Worm (Caenorhabditis elegans): ENCODE measurements around the gene F33A8.7.

Gene F33A8.7

DNA sequence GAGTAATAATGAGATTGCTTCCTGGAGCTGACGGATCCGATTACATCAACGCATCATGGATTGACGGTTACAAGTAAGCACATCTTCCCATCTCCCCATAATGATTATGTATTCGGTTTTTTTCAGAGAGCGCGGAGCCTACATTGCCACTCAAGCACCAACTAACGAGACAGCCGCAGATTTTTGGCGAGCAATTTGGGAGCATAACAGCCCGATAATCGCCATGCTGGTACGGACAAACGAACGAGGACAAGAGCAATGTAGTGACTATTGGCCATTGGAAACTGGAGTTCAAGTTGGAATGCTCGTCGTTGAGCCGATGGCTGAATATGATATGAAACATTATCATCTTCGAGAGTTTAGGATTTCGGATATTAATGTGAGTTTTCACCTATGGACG, 14.6 kb downstream of the F33A8.7 start:
- TF ChIP-seq T22C8.4 (GFP tag; IDR thresholded peaks at IDR 0.05) (no peak), ref-1 (GFP tag; conservative IDR thresholded peaks at IDR 0.05) (no peak), flt-1 (GFP tag; IDR thresholded peaks at IDR 0.05) (no peak), ztf-23 (GFP tag; IDR thresholded peaks at IDR 0.05) (no peak), med-1 (GFP tag; optimal IDR thresholded peaks at IDR 0.05; ENCODE audit: insufficient read depth) (no peak), tab-1 (GFP tag; IDR thresholded peaks at IDR 0.05) (no peak), ztf-29 (GFP tag; IDR thresholded peaks at IDR 0.05) (no peak), cog-1 (tag; optimal IDR thresholded peaks at IDR 0.05) (no peak), klf-2 (GFP tag; conservative IDR thresholded peaks at IDR 0.05) (no peak)

DNA sequence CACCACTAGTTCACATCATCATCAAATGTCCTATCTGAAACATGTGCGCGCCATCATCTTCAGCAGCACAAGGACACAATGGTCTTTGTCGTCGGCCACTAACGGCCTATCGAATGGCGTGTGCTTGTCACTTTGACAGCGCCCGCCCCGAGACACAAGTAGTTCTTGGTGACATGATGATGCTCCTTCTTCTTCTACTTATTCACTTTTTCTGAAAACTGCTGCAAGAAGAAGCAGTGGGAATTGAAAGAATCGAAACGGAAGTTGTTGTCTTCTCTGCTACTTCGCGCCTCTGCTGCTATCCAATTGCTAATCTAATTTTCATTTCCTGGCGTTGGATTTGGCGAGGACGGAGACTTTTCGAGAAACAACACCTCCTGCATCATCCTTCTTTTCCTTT, 21.1 kb downstream of the F33A8.7 start:
- TF ChIP-seq T22C8.4 (GFP tag; IDR thresholded peaks at IDR 0.05) (no peak), ztf-23 (GFP tag; IDR thresholded peaks at IDR 0.05) (no peak), ztf-29 (GFP tag; IDR thresholded peaks at IDR 0.05) (no peak), flt-1 (GFP tag; IDR thresholded peaks at IDR 0.05) (no peak), tab-1 (GFP tag; IDR thresholded peaks at IDR 0.05) (no peak), cog-1 (tag; optimal IDR thresholded peaks at IDR 0.05) (no peak), ref-1 (GFP tag; conservative IDR thresholded peaks at IDR 0.05) (no peak), klf-2 (GFP tag; conservative IDR thresholded peaks at IDR 0.05) (no peak), med-1 (GFP tag; optimal IDR thresholded peaks at IDR 0.05; ENCODE audit: insufficient read depth) (no peak)

DNA sequence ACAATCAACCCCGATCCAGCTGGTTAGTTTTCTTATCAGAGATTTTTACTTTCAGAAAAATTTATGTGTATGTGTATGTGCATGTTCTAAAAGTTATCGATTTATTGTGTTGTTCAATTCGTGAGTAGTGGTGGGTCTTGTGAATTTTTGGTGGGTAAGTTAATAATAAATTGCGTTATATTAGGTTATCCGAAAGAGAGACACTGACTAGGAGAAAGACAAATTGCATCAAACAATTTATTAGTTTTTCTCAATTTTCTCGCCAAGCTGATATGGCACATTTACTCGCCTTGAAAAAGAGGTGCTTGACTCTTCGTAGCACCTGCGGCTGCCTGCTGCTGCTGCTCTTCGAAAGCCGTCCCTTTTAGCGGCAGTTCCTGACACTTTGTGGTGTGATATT, 26.4 kb downstream of the F33A8.7 start:
- TF ChIP-seq klf-2 (GFP tag; conservative IDR thresholded peaks at IDR 0.05) (no peak), ztf-29 (GFP tag; IDR thresholded peaks at IDR 0.05) (no peak), cog-1 (tag; optimal IDR thresholded peaks at IDR 0.05) (no peak)

DNA sequence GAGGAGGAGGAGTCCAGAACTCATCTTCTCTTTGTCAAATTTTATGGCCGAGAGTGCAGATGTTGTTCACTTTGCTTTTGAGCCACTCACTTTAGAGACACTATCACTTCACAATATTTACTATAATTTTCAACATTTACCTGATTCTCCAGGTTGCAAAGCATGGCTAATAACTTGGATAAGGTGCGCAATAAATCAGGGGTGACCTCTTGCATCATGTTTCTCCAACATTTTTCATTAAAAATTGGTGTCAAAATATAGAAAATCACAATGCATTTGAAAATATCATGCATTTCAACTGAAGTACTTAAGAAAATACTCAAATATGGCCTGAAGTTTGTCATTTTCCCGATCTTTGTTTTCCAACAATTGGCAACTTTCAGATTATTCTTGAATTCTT, 29.9 kb downstream of the F33A8.7 start:
- TF ChIP-seq cog-1 (tag; optimal IDR thresholded peaks at IDR 0.05) (no peak), flt-1 (GFP tag; IDR thresholded peaks at IDR 0.05) (no peak), tab-1 (GFP tag; IDR thresholded peaks at IDR 0.05) (no peak), T22C8.4 (GFP tag; IDR thresholded peaks at IDR 0.05) (no peak), med-1 (GFP tag; optimal IDR thresholded peaks at IDR 0.05; ENCODE audit: insufficient read depth) (no peak), ref-1 (GFP tag; conservative IDR thresholded peaks at IDR 0.05) (no peak), ztf-23 (GFP tag; IDR thresholded peaks at IDR 0.05) (no peak), klf-2 (GFP tag; conservative IDR thresholded peaks at IDR 0.05) (no peak), ztf-29 (GFP tag; IDR thresholded peaks at IDR 0.05) (no peak)

DNA sequence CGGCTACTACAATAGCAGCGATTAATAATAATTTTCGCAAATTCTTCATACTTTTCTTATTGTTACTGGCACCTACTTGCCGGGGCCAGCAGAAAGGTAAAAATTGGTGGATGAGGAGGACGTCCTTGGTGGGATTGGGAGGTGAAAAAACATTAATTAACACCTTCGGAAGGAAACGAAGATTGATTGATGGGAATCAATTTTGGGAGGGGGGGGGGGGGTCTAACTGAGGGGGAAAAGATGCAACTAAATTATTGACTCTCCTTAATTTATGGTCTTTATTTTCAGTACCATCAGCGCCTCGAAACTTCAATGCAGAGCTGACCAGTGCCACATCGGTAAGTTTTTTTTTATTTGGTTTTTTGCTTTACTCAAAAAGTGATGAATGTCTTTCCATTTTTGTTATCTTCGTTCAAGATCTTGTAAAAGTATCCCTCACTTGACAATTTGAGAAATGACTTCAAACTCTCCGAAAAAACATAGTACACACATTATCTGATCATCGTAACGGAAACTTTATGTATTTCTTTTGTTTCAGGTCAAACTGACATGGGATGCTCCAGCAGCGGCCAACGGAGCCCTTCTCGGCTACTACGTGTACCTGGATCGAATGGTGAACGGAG, 31.7 kb downstream of the F33A8.7 start:
- TF ChIP-seq cog-1 (tag; optimal IDR thresholded peaks at IDR 0.05): no peak
- no peak for TF ChIP-seq klf-2 (GFP tag; conservative IDR thresholded peaks at IDR 0.05)
- no peak for TF ChIP-seq T22C8.4 (GFP tag; IDR thresholded peaks at IDR 0.05)

DNA sequence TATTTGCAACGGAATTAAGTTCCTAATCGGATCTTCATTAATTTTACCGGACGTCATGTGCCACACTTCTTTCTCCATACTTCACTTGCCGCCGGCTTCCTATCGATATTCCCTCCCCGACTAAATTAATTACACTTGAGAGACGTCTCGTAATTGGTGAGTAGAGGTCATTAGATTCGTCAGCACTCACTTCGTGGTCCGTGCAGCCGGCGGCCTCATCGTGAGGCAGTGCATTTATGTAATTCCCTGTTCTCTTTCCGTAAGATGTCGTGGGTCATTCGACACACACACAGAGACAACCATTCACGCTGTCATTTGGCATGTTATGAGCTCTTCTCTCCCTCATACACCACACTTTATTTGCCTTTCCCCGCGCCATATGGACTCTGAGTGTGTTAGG, 34.9 kb downstream of the F33A8.7 start:
- TF ChIP-seq tab-1 (GFP tag; IDR thresholded peaks at IDR 0.05): no peak
- no peak for TF ChIP-seq med-1 (GFP tag; optimal IDR thresholded peaks at IDR 0.05; ENCODE audit: insufficient read depth)
- 0 out of 2 replicates have a peak, but pooled peaks have one; percentile 13 for TF ChIP-seq ztf-29 (GFP tag; IDR thresholded peaks at IDR 0.05)
- peak; percentile 26 for TF ChIP-seq cog-1 (tag; optimal IDR thresholded peaks at IDR 0.05)
- no peak for TF ChIP-seq klf-2 (GFP tag; conservative IDR thresholded peaks at IDR 0.05)
- TF ChIP-seq ref-1 (GFP tag; conservative IDR thresholded peaks at IDR 0.05): no peak
- no peak for TF ChIP-seq T22C8.4 (GFP tag; IDR thresholded peaks at IDR 0.05)
- no peak for TF ChIP-seq ztf-23 (GFP tag; IDR thresholded peaks at IDR 0.05)
- TF ChIP-seq flt-1 (GFP tag; IDR thresholded peaks at IDR 0.05): no peak

DNA sequence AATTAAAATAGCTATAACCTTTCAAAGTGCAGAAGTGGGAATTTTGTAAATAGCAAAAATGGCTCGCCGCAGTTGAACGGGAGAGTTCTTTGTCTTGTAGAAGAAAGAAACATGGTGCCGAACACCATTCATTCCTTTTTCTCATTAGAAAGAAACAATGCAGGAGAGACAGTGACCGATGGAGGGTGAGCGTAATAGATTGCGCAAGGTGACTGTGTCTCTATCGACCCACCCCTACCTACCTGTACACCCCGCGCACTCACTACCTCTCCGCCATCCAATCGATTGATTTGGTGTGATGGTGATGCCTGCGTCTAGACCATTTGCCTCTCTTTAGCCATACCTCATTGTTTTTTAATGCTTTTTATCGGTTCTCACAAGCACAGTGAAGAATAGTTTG, 36.3 kb downstream of the F33A8.7 start:
- TF ChIP-seq ref-1 (GFP tag; conservative IDR thresholded peaks at IDR 0.05): no peak
- TF ChIP-seq klf-2 (GFP tag; conservative IDR thresholded peaks at IDR 0.05): peak; percentile 37; the same call in 1 of the 2 replicates
- no peak for TF ChIP-seq cog-1 (tag; optimal IDR thresholded peaks at IDR 0.05)
- no peak for TF ChIP-seq ztf-29 (GFP tag; IDR thresholded peaks at IDR 0.05)
- no peak for TF ChIP-seq med-1 (GFP tag; optimal IDR thresholded peaks at IDR 0.05; ENCODE audit: insufficient read depth)
- no peak for TF ChIP-seq tab-1 (GFP tag; IDR thresholded peaks at IDR 0.05)
- TF ChIP-seq T22C8.4 (GFP tag; IDR thresholded peaks at IDR 0.05): peak; percentile 70
- TF ChIP-seq ztf-23 (GFP tag; IDR thresholded peaks at IDR 0.05): 0 out of 2 replicates have a peak, but pooled peaks have one; percentile 25
- TF ChIP-seq flt-1 (GFP tag; IDR thresholded peaks at IDR 0.05): 0 out of 2 replicates have a peak, but pooled peaks have one; percentile 54

DNA sequence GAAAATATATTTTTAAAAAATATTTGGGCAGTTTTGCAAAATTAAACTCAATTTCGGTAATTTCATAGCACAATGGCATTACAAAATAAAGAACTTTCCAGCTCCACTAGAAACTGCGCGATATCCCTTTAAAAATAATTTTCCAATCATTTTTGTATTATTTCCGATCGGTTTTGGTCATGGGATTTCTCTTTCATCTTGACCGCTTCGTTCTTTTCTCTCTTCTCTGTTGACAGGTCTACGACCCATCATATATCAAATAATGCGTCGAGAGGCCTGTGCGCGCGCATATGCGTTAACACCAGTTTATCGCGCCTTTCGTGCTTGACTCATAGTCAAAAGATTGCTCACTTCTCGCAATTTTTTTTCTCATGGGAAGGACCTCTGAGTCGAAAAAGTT, 36.9 kb downstream of the F33A8.7 start:
- TF ChIP-seq tab-1 (GFP tag; IDR thresholded peaks at IDR 0.05) (no peak), klf-2 (GFP tag; conservative IDR thresholded peaks at IDR 0.05) (no peak), ztf-29 (GFP tag; IDR thresholded peaks at IDR 0.05) (no peak), T22C8.4 (GFP tag; IDR thresholded peaks at IDR 0.05) (no peak), med-1 (GFP tag; optimal IDR thresholded peaks at IDR 0.05; ENCODE audit: insufficient read depth) (no peak), flt-1 (GFP tag; IDR thresholded peaks at IDR 0.05) (no peak), cog-1 (tag; optimal IDR thresholded peaks at IDR 0.05) (no peak), ref-1 (GFP tag; conservative IDR thresholded peaks at IDR 0.05) (no peak), ztf-23 (GFP tag; IDR thresholded peaks at IDR 0.05) (no peak)

DNA sequence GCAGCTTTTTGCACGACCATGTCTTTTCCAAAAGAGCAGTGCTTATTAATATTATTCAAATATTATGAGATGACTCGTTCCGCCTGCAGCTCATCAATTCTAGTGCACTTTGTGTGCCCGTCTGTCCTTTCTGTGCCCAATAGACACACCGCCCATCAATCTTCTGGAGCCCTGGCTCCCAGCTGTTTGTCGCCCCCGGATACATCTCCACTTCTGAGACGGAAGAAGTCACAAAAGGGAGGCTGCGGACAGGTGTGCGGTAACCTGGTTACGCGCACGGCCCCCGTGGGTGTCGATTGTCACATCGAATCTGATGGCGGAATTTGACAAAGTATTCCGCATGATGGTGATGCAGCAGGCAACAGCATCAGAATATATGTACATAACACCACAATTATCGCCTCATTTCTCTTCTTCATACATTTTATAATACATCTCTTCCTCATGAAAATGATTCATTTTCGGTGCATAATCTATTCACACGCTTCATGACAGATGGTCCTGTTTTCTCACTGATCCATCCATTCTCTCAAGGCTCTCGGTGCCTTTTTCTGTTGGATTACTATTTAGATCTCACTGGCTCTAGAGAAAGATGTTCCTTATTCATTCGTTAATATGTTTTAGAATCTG, 38.9 kb downstream of the F33A8.7 start:
- TF ChIP-seq flt-1 (GFP tag; IDR thresholded peaks at IDR 0.05) (no peak), klf-2 (GFP tag; conservative IDR thresholded peaks at IDR 0.05) (no peak), cog-1 (tag; optimal IDR thresholded peaks at IDR 0.05) (no peak), ztf-23 (GFP tag; IDR thresholded peaks at IDR 0.05) (no peak), ref-1 (GFP tag; conservative IDR thresholded peaks at IDR 0.05) (no peak), ztf-29 (GFP tag; IDR thresholded peaks at IDR 0.05) (no peak), tab-1 (GFP tag; IDR thresholded peaks at IDR 0.05) (no peak), T22C8.4 (GFP tag; IDR thresholded peaks at IDR 0.05) (no peak), med-1 (GFP tag; optimal IDR thresholded peaks at IDR 0.05; ENCODE audit: insufficient read depth) (no peak)

DNA sequence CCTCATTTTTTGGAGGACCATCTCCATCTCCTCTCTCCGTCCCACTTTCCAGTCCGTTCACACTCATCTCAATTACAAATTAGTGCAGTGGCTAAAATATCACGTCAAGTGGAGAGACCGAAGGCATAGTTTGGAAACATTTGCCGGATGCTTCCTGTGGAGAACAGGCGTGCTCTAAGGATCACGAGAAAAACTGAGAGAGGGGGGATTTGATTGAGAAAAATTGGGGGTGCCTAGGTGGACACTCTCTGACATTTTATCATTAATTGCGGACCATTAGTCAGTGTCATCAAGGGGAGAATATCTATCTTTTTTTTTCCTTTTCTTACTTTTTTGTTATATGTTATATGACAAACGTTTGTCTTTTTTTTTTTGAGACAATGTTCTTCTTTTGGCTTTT, 43.4 kb downstream of the F33A8.7 start:
- TF ChIP-seq med-1 (GFP tag; optimal IDR thresholded peaks at IDR 0.05; ENCODE audit: insufficient read depth): no peak
- no peak for TF ChIP-seq flt-1 (GFP tag; IDR thresholded peaks at IDR 0.05)
- no peak for TF ChIP-seq cog-1 (tag; optimal IDR thresholded peaks at IDR 0.05)
- TF ChIP-seq ref-1 (GFP tag; conservative IDR thresholded peaks at IDR 0.05): no peak
- TF ChIP-seq ztf-29 (GFP tag; IDR thresholded peaks at IDR 0.05): no peak
